Worm (Caenorhabditis elegans) whole organism, L1 larva: ENCODE results near the gene F43H9.4.

Experiments used
- C04F5.9 ChIP-seq: sonication (generic microtip); optimal IDR thresholded peaks from 2 replicates; lab custom pipeline; 2016; ENCODE audit warnings: missing genetic modification characterization, missing compliant biosample characterization
- C16A3.4 ChIP-seq: fragments of 150-350 bp; optimal IDR thresholded peaks from 2 replicates; lab custom pipeline; 2014; ENCODE audit warnings: missing biosample characterization, missing genetic modification characterization
- Y116A8C.19 ChIP-seq: sonication (generic microtip); optimal IDR thresholded peaks from 2 replicates; lab custom pipeline; 2016; ENCODE audit warnings: missing compliant biosample characterization, missing genetic modification characterization, borderline replicate concordance
- aha-1 ChIP-seq: fragments of 150-350 bp; optimal IDR thresholded peaks from 2 replicates; lab custom pipeline; 2014; ENCODE audit warnings: missing biosample characterization, missing genetic modification characterization
- aly-2 ChIP-seq: fragments of 150-350 bp; optimal IDR thresholded peaks from 2 replicates; lab custom pipeline; 2014; ENCODE audit warnings: missing biosample characterization, missing genetic modification characterization
- ama-1 ChIP-seq: fragments of 150-350 bp; optimal IDR thresholded peaks from 2 replicates; lab custom pipeline; 2014
- ceh-8 ChIP-seq: fragments of 200-800 bp; sonication (Bioruptor generic); optimal IDR thresholded peaks from 2 replicates; lab custom pipeline; 2018; ENCODE audit warnings: mild to moderate bottlenecking, missing genetic modification characterization, moderate library complexity, missing compliant biosample characterization
- ceh-82 ChIP-seq, 3 experiments: fragments of 150-350 bp in 1 of 3; sonication (generic microtip) in 2 of 3; optimal IDR thresholded peaks; 2 replicates each; lab custom pipeline; 2014 to 2017; ENCODE audit warnings: missing biosample characterization in 3 of 3, missing genetic modification characterization in 3 of 3
- dpl-1 ChIP-seq, 3 experiments: fragments of 150-350 bp in 2 of 3; sonication (generic microtip) in 1 of 3; optimal IDR thresholded peaks; 2 replicates each; lab custom pipeline; 2014 to 2017; ENCODE audit warnings: missing biosample characterization in 3 of 3, missing genetic modification characterization in 3 of 3, missing genetic modification reagents in 3 of 3
- dsc-1 ChIP-seq: sonication (generic microtip); optimal IDR thresholded peaks from 2 replicates; lab custom pipeline; 2016; ENCODE audit warnings: mild to moderate bottlenecking, missing genetic modification characterization, missing compliant biosample characterization
- efl-1 ChIP-seq, 4 experiments: fragments of 150-350 bp; optimal IDR thresholded peaks in 3 of 4; peaks in 1 of 4; 1 replicate in 1 of 4; 2 replicates in 3 of 4; lab custom pipeline; 2014; ENCODE audit warnings: missing biosample characterization in 2 of 4, missing genetic modification characterization in 2 of 4, missing genetic modification reagents in 2 of 4
- egl-27 ChIP-seq, 2 experiments: fragments of 150-350 bp in 1 of 2; sonication (generic microtip); optimal IDR thresholded peaks; 3 replicates each; lab custom pipeline; 2017 to 2018; ENCODE audit warnings: missing biosample characterization in 2 of 2, missing genetic modification characterization in 2 of 2, missing genetic modification reagents in 2 of 2
- elt-2 ChIP-seq: sonication (generic microtip); optimal IDR thresholded peaks from 2 replicates; lab custom pipeline; 2016; ENCODE audit warnings: missing genetic modification characterization, mild to moderate bottlenecking, inconsistent platforms, missing compliant biosample characterization, missing genetic modification reagents
- fkh-10 ChIP-seq: sonication (generic microtip); optimal IDR thresholded peaks from 2 replicates; lab custom pipeline; 2017; ENCODE audit warnings: missing biosample characterization, missing genetic modification reagents, missing genetic modification characterization
- fkh-4 ChIP-seq: sonication (generic microtip); optimal IDR thresholded peaks from 2 replicates; lab custom pipeline; 2016; ENCODE audit warnings: missing compliant biosample characterization, missing genetic modification characterization, borderline replicate concordance
- fkh-8 ChIP-seq: sonication (generic microtip); optimal IDR thresholded peaks from 2 replicates; lab custom pipeline; 2016; ENCODE audit warnings: mild to moderate bottlenecking, missing genetic modification characterization, missing compliant biosample characterization
- grh-1 ChIP-seq: fragments of 200-800 bp; sonication (Bioruptor generic); IDR thresholded peaks from 2 replicates; pipeline ENCODE4 v1.3.6; 2022; ENCODE audit warnings: missing genetic modification reagents, missing genetic modification characterization, missing compliant biosample characterization
- hlh-17 ChIP-seq: fragments of 200-800 bp; sonication (Bioruptor generic); optimal IDR thresholded peaks from 2 replicates; lab custom pipeline; 2018; ENCODE audit warnings: missing genetic modification characterization, mild to moderate bottlenecking, missing compliant biosample characterization, moderate library complexity, borderline replicate concordance
- hlh-4 ChIP-seq: sonication (generic microtip); optimal IDR thresholded peaks from 2 replicates; lab custom pipeline; 2016; ENCODE audit warnings: mild to moderate bottlenecking, missing genetic modification characterization, missing compliant biosample characterization
- irx-1 ChIP-seq: sonication (generic microtip); optimal IDR thresholded peaks from 2 replicates; lab custom pipeline; 2016; ENCODE audit warnings: missing genetic modification characterization, missing compliant biosample characterization
- isw-1 ChIP-seq: fragments of 200-800 bp; sonication (Bioruptor generic); IDR thresholded peaks from 2 replicates; pipeline ENCODE4 v1.3.6; 2022; ENCODE audit warnings: missing genetic modification characterization, missing compliant biosample characterization
- jun-1 ChIP-seq: fragments of 150-350 bp; optimal IDR thresholded peaks from 2 replicates; lab custom pipeline; 2014; ENCODE audit warnings: missing biosample characterization, missing genetic modification reagents, missing genetic modification characterization
- lin-13 ChIP-seq: fragments of 150-350 bp; optimal IDR thresholded peaks from 2 replicates; lab custom pipeline; 2014; ENCODE audit warnings: missing biosample characterization, missing genetic modification reagents, missing genetic modification characterization
- lin-15B ChIP-seq: fragments of 150-350 bp; sonication (generic microtip); optimal IDR thresholded peaks from 3 replicates; lab custom pipeline; 2014; ENCODE audit warnings: missing biosample characterization, missing genetic modification characterization
- lin-35 ChIP-seq, 2 experiments: fragments of 150-350 bp; optimal IDR thresholded peaks; 2 replicates each; lab custom pipeline; 2014; ENCODE audit warnings: missing biosample characterization in 2 of 2, missing genetic modification characterization in 2 of 2, missing genetic modification reagents in 2 of 2
- lir-3 ChIP-seq: sonication (generic microtip); optimal IDR thresholded peaks from 2 replicates; lab custom pipeline; 2016; ENCODE audit warnings: mild to moderate bottlenecking, missing genetic modification characterization, moderate library complexity, missing compliant biosample characterization; ENCODE audit not compliant: poor library complexity
- lsy-2 ChIP-seq, 2 experiments: fragments of 150-350 bp; optimal IDR thresholded peaks; 2 replicates each; lab custom pipeline; 2014; ENCODE audit warnings: missing biosample characterization in 2 of 2, missing genetic modification characterization in 2 of 2
- mab-9 ChIP-seq: fragments of 200-800 bp; sonication (Bioruptor generic); IDR thresholded peaks from 2 replicates; pipeline ENCODE4 v1.3.6; 2022; ENCODE audit warnings: missing genetic modification reagents, missing genetic modification characterization, missing compliant biosample characterization
- mdl-1 ChIP-seq, 2 experiments: fragments of 150-350 bp; optimal IDR thresholded peaks; 2 replicates each; lab custom pipeline; 2014 to 2017; ENCODE audit warnings: missing biosample characterization in 2 of 2, missing genetic modification characterization in 2 of 2, inconsistent platforms in 1 of 2
- nhr-19 ChIP-seq: fragments of 200-800 bp; sonication (Bioruptor generic); conservative IDR thresholded peaks from 2 replicates; pipeline ENCODE4 v1.3.6; 2022; ENCODE audit warnings: missing genetic modification characterization, missing compliant biosample characterization
- nhr-28 ChIP-seq: fragments of 150-350 bp; optimal IDR thresholded peaks from 2 replicates; lab custom pipeline; 2014; ENCODE audit warnings: missing biosample characterization, missing genetic modification characterization
- nhr-71 ChIP-seq: sonication (generic microtip); optimal IDR thresholded peaks from 2 replicates; lab custom pipeline; 2016; ENCODE audit warnings: mild to moderate bottlenecking, missing genetic modification characterization, moderate library complexity, missing compliant biosample characterization
- nhr-76 ChIP-seq: sonication (generic microtip); optimal IDR thresholded peaks from 2 replicates; lab custom pipeline; 2017; ENCODE audit warnings: missing biosample characterization, missing genetic modification characterization
- nhr-77 ChIP-seq: fragments of 150-350 bp; optimal IDR thresholded peaks from 2 replicates; lab custom pipeline; 2014; ENCODE audit warnings: missing biosample characterization, missing genetic modification characterization
- nhr-84 ChIP-seq: sonication (generic microtip); optimal IDR thresholded peaks from 2 replicates; lab custom pipeline; 2017; ENCODE audit warnings: missing biosample characterization, missing genetic modification characterization
- nhr-85 ChIP-seq: sonication (generic microtip); peaks from one replicate; lab custom pipeline; 2016; ENCODE audit warnings: missing genetic modification characterization, inconsistent platforms, missing compliant biosample characterization
- nhr-90 ChIP-seq: sonication (generic microtip); optimal IDR thresholded peaks from 2 replicates; lab custom pipeline; 2016; ENCODE audit warnings: mild to moderate bottlenecking, missing genetic modification characterization, missing compliant biosample characterization; ENCODE audit not compliant: poor library complexity
- pag-3 ChIP-seq: sonication (generic microtip); optimal IDR thresholded peaks from 2 replicates; lab custom pipeline; 2017; ENCODE audit warnings: missing genetic modification characterization, mild to moderate bottlenecking, missing compliant biosample characterization, antibody characterized with exemption, borderline replicate concordance; ENCODE audit not compliant: insufficient read depth
- pqm-1 ChIP-seq: sonication (generic microtip); optimal IDR thresholded peaks from 3 replicates; lab custom pipeline; 2017; ENCODE audit warnings: missing biosample characterization, missing genetic modification characterization
- rnt-1 ChIP-seq: sonication (generic microtip); optimal IDR thresholded peaks from 2 replicates; lab custom pipeline; 2016; ENCODE audit warnings: mild to moderate bottlenecking, missing genetic modification characterization, moderate library complexity, missing compliant biosample characterization
- skn-1 ChIP-seq: fragments of 150-350 bp; optimal IDR thresholded peaks from 2 replicates; lab custom pipeline; 2014; ENCODE audit warnings: missing biosample characterization, missing genetic modification characterization
- snpc-4 ChIP-seq: fragments of 150-350 bp; optimal IDR thresholded peaks from 2 replicates; lab custom pipeline; 2014; ENCODE audit warnings: missing biosample characterization, missing genetic modification characterization
- snu-23 ChIP-seq: sonication (generic microtip); optimal IDR thresholded peaks from 2 replicates; lab custom pipeline; 2016; ENCODE audit warnings: missing genetic modification characterization, missing compliant biosample characterization
- sptf-1 ChIP-seq: fragments of 150-350 bp; optimal IDR thresholded peaks from 2 replicates; lab custom pipeline; 2014; ENCODE audit warnings: missing biosample characterization, missing genetic modification characterization
- tbx-2 ChIP-seq: sonication (generic microtip); optimal IDR thresholded peaks from 2 replicates; lab custom pipeline; 2016; ENCODE audit warnings: missing genetic modification characterization, missing compliant biosample characterization
- unc-130 ChIP-seq: fragments of 150-350 bp; optimal IDR thresholded peaks from 2 replicates; lab custom pipeline; 2017; ENCODE audit warnings: missing biosample characterization, missing genetic modification characterization, inconsistent platforms
- unc-30 ChIP-seq: sonication (generic microtip); optimal IDR thresholded peaks from 2 replicates; lab custom pipeline; 2017; ENCODE audit warnings: missing biosample characterization, missing genetic modification characterization
- unc-86 ChIP-seq: sonication (generic microtip); optimal IDR thresholded peaks from 2 replicates; lab custom pipeline; 2016; ENCODE audit warnings: missing genetic modification characterization, missing compliant biosample characterization
- xbp-1 ChIP-seq: sonication (generic microtip); optimal IDR thresholded peaks from 2 replicates; lab custom pipeline; 2016; ENCODE audit warnings: missing genetic modification characterization, missing compliant biosample characterization
- zag-1 ChIP-seq: fragments of 150-350 bp; optimal IDR thresholded peaks from 2 replicates; lab custom pipeline; 2014; ENCODE audit warnings: missing biosample characterization, missing genetic modification characterization
- ztf-4 ChIP-seq: fragments of 150-350 bp; optimal IDR thresholded peaks from 2 replicates; lab custom pipeline; 2014; ENCODE audit warnings: missing biosample characterization, missing genetic modification characterization

F43H9.4 gene

DNA sequence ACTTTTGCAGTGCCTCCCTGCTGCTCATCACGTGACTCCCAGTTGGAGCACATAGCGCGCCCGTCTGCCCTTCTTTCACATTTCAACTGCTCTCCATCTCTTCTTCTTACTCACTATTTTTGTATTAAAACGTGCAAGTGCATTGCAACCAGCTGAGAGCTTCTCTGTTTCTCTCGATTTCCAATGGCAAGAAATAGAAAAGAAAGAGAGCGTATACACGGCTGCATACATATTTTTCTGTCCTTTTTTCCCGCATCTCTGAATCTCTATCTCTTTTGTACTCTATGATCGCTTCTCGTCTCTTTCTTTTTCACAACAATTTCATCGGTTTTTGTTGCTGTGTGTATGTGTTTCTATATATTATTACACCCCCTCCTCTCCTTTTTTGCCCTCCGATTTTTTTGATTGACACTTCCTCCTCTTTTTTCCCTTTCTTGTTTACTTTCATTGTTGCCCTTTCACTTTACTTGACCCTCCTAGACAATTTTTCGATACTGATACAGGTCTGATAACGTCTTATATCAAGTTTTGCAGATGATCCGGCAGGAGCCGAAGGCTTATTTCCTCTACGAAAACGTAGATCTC, 25.5 kb upstream of the F43H9.4 start, which contains the start of gene Y97E10AR.1:
Y97E10AR.1 (plus strand) TSS at position 535 of the 585 bp plus-strand sequence.
- peak; percentile 43 to 58 (median 49) for TF ChIP-seq dpl-1 (GFP tag; optimal IDR thresholded peaks at IDR 0.05; lab: Kevin White, UChicago)
- TF ChIP-seq Y116A8C.19 (tag; lab: Kevin White, UChicago) = no peak
- TF ChIP-seq fkh-10 (GFP tag; lab: Kevin White, UChicago) = peak; percentile 57
- TF ChIP-seq nhr-85 (tag; lab: Kevin White, UChicago) = peak; percentile 57
- peak; percentile 50 for TF ChIP-seq lin-13 (GFP tag; lab: Kevin White, UChicago)
- 0 out of 2 replicates have a peak, but pooled peaks have one; percentile 17 for TF ChIP-seq mab-9 (GFP tag; lab: Robert Waterston, UW)
- TF ChIP-seq ama-1 = no peak
- peak; percentile 73 for TF ChIP-seq C16A3.4 (tag; lab: Kevin White, UChicago)
- TF ChIP-seq grh-1 (GFP tag; lab: Robert Waterston, UW) = no peak
- TF ChIP-seq elt-2 (tag; lab: Kevin White, UChicago) = peak; percentile 81
- peak; percentile 77 for TF ChIP-seq nhr-77 (tag; lab: Kevin White, UChicago)
- peak in 1 of 2 experiments; percentile 50 for TF ChIP-seq egl-27 (tag; optimal IDR thresholded peaks at IDR 0.05; lab: Kevin White, UChicago)
- TF ChIP-seq sptf-1 (tag; lab: Kevin White, UChicago) = no peak
- TF ChIP-seq fkh-8 = peak; percentile 93
- TF ChIP-seq aha-1 (tag; lab: Kevin White, UChicago) = no peak
- TF ChIP-seq rnt-1 (tag; lab: Kevin White, UChicago) = peak; percentile 70
- no peak for TF ChIP-seq C04F5.9 (tag; lab: Kevin White, UChicago)
- no peak for TF ChIP-seq hlh-17 (GFP tag; lab: Kevin White, UChicago)
- TF ChIP-seq unc-130 (tag; lab: Kevin White, UChicago) = no peak
- TF ChIP-seq tbx-2 = peak; percentile 80
- TF ChIP-seq ceh-8 = peak; percentile 22
- TF ChIP-seq fkh-4 (tag; lab: Kevin White, UChicago) = peak; percentile 45
- no peak for TF ChIP-seq nhr-84 (tag; lab: Kevin White, UChicago)
- TF ChIP-seq irx-1 = peak; percentile 77
- TF ChIP-seq xbp-1 (tag; lab: Kevin White, UChicago) = peak; percentile 67
- TF ChIP-seq isw-1 = peak; percentile 69
- TF ChIP-seq nhr-28 (tag; lab: Kevin White, UChicago) = no peak
- peak; percentile 48 for TF ChIP-seq ztf-4 (tag; lab: Kevin White, UChicago)
- peak; percentile 66 to 68 for TF ChIP-seq efl-1 (optimal IDR thresholded peaks at IDR 0.05; lab: Kevin White, UChicago)
- TF ChIP-seq efl-1 (GFP tag; optimal IDR thresholded peaks at IDR 0.05 in 1 of 2; lab: Kevin White, UChicago) = peak; percentile 50 to 96
- TF ChIP-seq ceh-82 (tag; optimal IDR thresholded peaks at IDR 0.05; lab: Kevin White, UChicago) = peak in 2 of 3 experiments; percentile 17 to 68
- peak; percentile 91 for TF ChIP-seq nhr-71 (tag; lab: Kevin White, UChicago)
- TF ChIP-seq zag-1 (tag; lab: Kevin White, UChicago) = peak; percentile 72
- peak; percentile 90 for TF ChIP-seq unc-86
- peak; percentile 13 for TF ChIP-seq lin-15B (tag; lab: Kevin White, UChicago)
- TF ChIP-seq lir-3 = peak; percentile 70
- TF ChIP-seq lin-35 (GFP tag; optimal IDR thresholded peaks at IDR 0.05; lab: Kevin White, UChicago) = peak; percentile 40 to 64
- peak; percentile 17 to 79 for TF ChIP-seq mdl-1 (tag; optimal IDR thresholded peaks at IDR 0.05; lab: Kevin White, UChicago)
- peak; percentile 48 for TF ChIP-seq jun-1 (tag; lab: Kevin White, UChicago)
- TF ChIP-seq snu-23 (GFP tag; lab: Kevin White, UChicago) = peak; percentile 81
- TF ChIP-seq hlh-4 (tag; lab: Kevin White, UChicago) = no peak
- TF ChIP-seq snpc-4 (tag; lab: Kevin White, UChicago) = peak; percentile 3
- peak; percentile 69 for TF ChIP-seq dsc-1 (tag; lab: Kevin White, UChicago)
- TF ChIP-seq lsy-2 (tag; optimal IDR thresholded peaks at IDR 0.05; lab: Kevin White, UChicago) = peak; percentile 68 to 89
- no peak for TF ChIP-seq pqm-1
- TF ChIP-seq nhr-19 = peak; percentile 74
- no peak for TF ChIP-seq unc-30
- no peak for TF ChIP-seq nhr-76 (tag; lab: Kevin White, UChicago)
- TF ChIP-seq nhr-90 = no peak
- TF ChIP-seq aly-2 (tag; lab: Kevin White, UChicago) = no peak
- TF ChIP-seq pag-3 (tag; lab: Kevin White, UChicago) = peak; percentile 75
- TF ChIP-seq skn-1 (tag; lab: Kevin White, UChicago) = peak; percentile 47
